Worm (Caenorhabditis elegans) whole organism, L4 larva: Measurements from ENCODE around the gene T24F1.4.

Source experiments
- arid-1 ChIP-seq: fragments of 200-800 bp; sonication (Bioruptor generic); conservative IDR thresholded peaks from 2 replicates; pipeline ENCODE4 v1.3.6; 2022; ENCODE audit warnings: missing genetic modification reagents, missing genetic modification characterization, missing compliant biosample characterization
- ceh-62 ChIP-seq: sonication (generic microtip); optimal IDR thresholded peaks from 2 replicates; lab custom pipeline; 2017; ENCODE audit warnings: missing biosample characterization, missing genetic modification characterization
- hif-1 ChIP-seq, 2 experiments: sonication (generic microtip); optimal IDR thresholded peaks; 2 replicates each; lab custom pipeline; 2016 to 2017; ENCODE audit warnings: missing compliant biosample characterization in 2 of 2, missing genetic modification characterization in 2 of 2, missing genetic modification reagents in 2 of 2, missing genotype in 2 of 2, mild to moderate bottlenecking in 1 of 2

- TF ChIP-seq hif-1 (tag; optimal IDR thresholded peaks at IDR 0.05; lab: Kevin White, UChicago) (peak in 1 of 2 experiments; percentile 56), ceh-62 (tag; lab: Kevin White, UChicago) (no peak), arid-1 (GFP tag; lab: Robert Waterston, UW) (no peak)
These were observed 20.6 kb downstream of the T24F1.4 start, which contains the start of gene C47G2.4 for ce11 chrII:11293433-11293832.
